Worm (Caenorhabditis elegans) whole organism, L4 larva: ENCODE measurements around the gene F46F5.14.

Experiments used
- ama-1 ChIP-seq: fragments of 150-350 bp; optimal IDR thresholded peaks from 2 replicates; lab custom pipeline; 2014; ENCODE audit warnings: inconsistent platforms, mixed read lengths
- cey-2 ChIP-seq: sonication (generic microtip); optimal IDR thresholded peaks from 3 replicates; lab custom pipeline; 2017; ENCODE audit warnings: missing genetic modification characterization, mild to moderate bottlenecking, missing compliant biosample characterization, antibody characterized with exemption, borderline replicate concordance; ENCODE audit not compliant: insufficient read depth
- dpl-1 ChIP-seq: fragments of 150-350 bp; optimal IDR thresholded peaks from 2 replicates; lab custom pipeline; 2014; ENCODE audit warnings: missing biosample characterization, missing genetic modification reagents, missing genetic modification characterization
- madf-9 ChIP-seq: fragments of 200-800 bp; sonication (Bioruptor generic); conservative IDR thresholded peaks from 2 replicates; pipeline ENCODE4 v1.3.6; 2022; ENCODE audit warnings: missing genetic modification reagents, missing genetic modification characterization, missing compliant biosample characterization
- mxl-2 ChIP-seq: fragments of 200-800 bp; sonication (Bioruptor generic); conservative IDR thresholded peaks from 2 replicates; pipeline ENCODE4 v1.3.6; 2022; ENCODE audit warnings: missing genetic modification reagents, missing genetic modification characterization, missing compliant biosample characterization
- skn-1 ChIP-seq: fragments of 150-350 bp; optimal IDR thresholded peaks from 2 replicates; lab custom pipeline; 2014; ENCODE audit warnings: missing biosample characterization, missing genetic modification characterization
- snpc-4 ChIP-seq: fragments of 150-350 bp; optimal IDR thresholded peaks from 2 replicates; lab custom pipeline; 2014; ENCODE audit warnings: missing biosample characterization, missing genetic modification characterization

- TF ChIP-seq ama-1 (lab: Kevin White, UChicago) (no peak), mxl-2 (no peak), cey-2 (tag; lab: Kevin White, UChicago) (no peak), skn-1 (tag; lab: Kevin White, UChicago) (no peak), dpl-1 (no peak), madf-9 (no peak), snpc-4 (tag; lab: Kevin White, UChicago) (no peak)
These were observed 44.8 kb upstream of the F46F5.14 start for ce11 chrII:754971-755370.
